Fruit fly (Drosophila melanogaster) whole organism, embryonic: ENCODE data around the gene Neto.
A peak's percentile ranks its signal among the peaks of the same experiment; 100 is the strongest.

Experiments used
- CG10147 ChIP-seq: fragments of 200-800 bp; sonication (Bioruptor generic); optimal IDR thresholded peaks from 2 replicates; lab custom pipeline; 2019; ENCODE audit warnings: missing biosample characterization, mild to moderate bottlenecking, missing genetic modification characterization, moderate library complexity
- CG10267 ChIP-seq: fragments of 200-800 bp; sonication (Bioruptor generic); optimal IDR thresholded peaks from 2 replicates; lab custom pipeline; 2018; ENCODE audit warnings: missing biosample characterization, mild to moderate bottlenecking, missing genetic modification characterization, moderate library complexity
- CG10366 ChIP-seq: fragments of 200-800 bp; sonication (Bioruptor generic); IDR thresholded peaks from 2 replicates; pipeline ENCODE4 v1.3.6; 2022; ENCODE audit warnings: missing biosample characterization, missing genetic modification characterization
- CG10431 ChIP-seq: fragments of 200-800 bp; sonication (Bioruptor generic); optimal IDR thresholded peaks from 3 replicates; lab custom pipeline; 2018; ENCODE audit warnings: missing biosample characterization, mild to moderate bottlenecking, missing genetic modification characterization
- CG11398 ChIP-seq: fragments of 200-800 bp; sonication (Bioruptor generic); optimal IDR thresholded peaks from 2 replicates; lab custom pipeline; 2016; ENCODE audit warnings: missing biosample characterization, missing genetic modification characterization
- CG12659 ChIP-seq: fragments of 200-800 bp; sonication (Bioruptor generic); optimal IDR thresholded peaks from 3 replicates; lab custom pipeline; 2017; ENCODE audit warnings: mild to moderate bottlenecking, missing biosample characterization, missing genetic modification reagents, missing genetic modification characterization
- CG13624 ChIP-seq: fragments of 200-800 bp; sonication (Bioruptor generic); optimal IDR thresholded peaks from 2 replicates; lab custom pipeline; 2016; ENCODE audit warnings: missing biosample characterization, missing genetic modification characterization
- CG13894 ChIP-seq: fragments of 200-800 bp; sonication (Bioruptor generic); optimal IDR thresholded peaks from 3 replicates; lab custom pipeline; 2018; ENCODE audit warnings: missing biosample characterization, mild to moderate bottlenecking, missing genetic modification characterization, moderate library complexity
- CG14050 ChIP-seq: fragments of 200-800 bp; sonication (Bioruptor generic); IDR thresholded peaks from 3 replicates; pipeline ENCODE4 v1.3.6; 2022; ENCODE audit warnings: missing biosample characterization, missing genetic modification characterization
- CG14860 ChIP-seq: fragments of 200-800 bp; sonication (Bioruptor generic); IDR thresholded peaks from 3 replicates; pipeline ENCODE4 v1.3.6; 2022; ENCODE audit warnings: missing biosample characterization, missing genetic modification characterization; ENCODE audit not compliant: partially characterized antibody
- CG15696 ChIP-seq: fragments of 200-800 bp; sonication (Bioruptor generic); optimal IDR thresholded peaks from 2 replicates; lab custom pipeline; 2019; ENCODE audit warnings: missing biosample characterization, mild to moderate bottlenecking, missing genetic modification characterization, moderate library complexity
- CG17359 ChIP-seq: fragments of 200-800 bp; sonication (Bioruptor generic); optimal IDR thresholded peaks from 3 replicates; lab custom pipeline; 2018; ENCODE audit warnings: missing biosample characterization, mild to moderate bottlenecking, missing genetic modification characterization, moderate library complexity
- CG17829 ChIP-seq: fragments of 200-800 bp; optimal IDR thresholded peaks from 2 replicates; lab custom pipeline; 2019; ENCODE audit warnings: missing biosample characterization, mild to moderate bottlenecking, missing genetic modification characterization, moderate library complexity
- CG18764 ChIP-seq: fragments of 200-800 bp; sonication (Bioruptor generic); optimal IDR thresholded peaks from 3 replicates; lab custom pipeline; 2016; ENCODE audit warnings: missing biosample characterization, missing genetic modification characterization
- CG2199 ChIP-seq: fragments of 200-800 bp; sonication (Bioruptor generic); IDR thresholded peaks from 3 replicates; pipeline ENCODE4 v1.3.6; 2022; ENCODE audit warnings: missing biosample characterization, missing genetic modification characterization
- CG3065 ChIP-seq: fragments of 200-800 bp; sonication (Bioruptor generic); optimal IDR thresholded peaks from 2 replicates; lab custom pipeline; 2016; ENCODE audit warnings: missing biosample characterization, missing genetic modification characterization
- CG3995 ChIP-seq: fragments of 200-800 bp; sonication (Bioruptor generic); optimal IDR thresholded peaks from 3 replicates; lab custom pipeline; 2016; ENCODE audit warnings: missing biosample characterization, missing genetic modification characterization
- CG5953 ChIP-seq: fragments of 200-800 bp; sonication (Bioruptor generic); IDR thresholded peaks from 2 replicates; pipeline ENCODE4 v1.3.6; 2022; ENCODE audit warnings: missing biosample characterization, missing genetic modification characterization
- CG6272 ChIP-seq: fragments of 200-800 bp; sonication (Bioruptor generic); IDR thresholded peaks from 2 replicates; pipeline ENCODE4 v1.3.6; 2022; ENCODE audit warnings: missing biosample characterization, missing genetic modification characterization
- CG7372 ChIP-seq: fragments of 200-800 bp; sonication (Bioruptor generic); IDR thresholded peaks from 2 replicates; pipeline ENCODE4 v1.3.6; 2022; ENCODE audit warnings: missing biosample characterization, missing genetic modification characterization
- CG9727 ChIP-seq: fragments of 200-800 bp; sonication (Bioruptor generic); optimal IDR thresholded peaks from 3 replicates; lab custom pipeline; 2017; ENCODE audit warnings: missing biosample characterization, mild to moderate bottlenecking, missing genetic modification characterization
- Elba2 ChIP-seq: fragments of 200-800 bp; sonication (Bioruptor generic); optimal IDR thresholded peaks from 3 replicates; lab custom pipeline; 2016; ENCODE audit warnings: missing biosample characterization, missing genetic modification characterization
- H15 ChIP-seq: fragments of 200-800 bp; sonication (Bioruptor generic); IDR thresholded peaks from 3 replicates; pipeline ENCODE4 v1.3.6; 2022; ENCODE audit warnings: missing biosample characterization, missing genetic modification characterization
- MBD-R2 ChIP-seq: fragments of 200-800 bp; sonication (Bioruptor generic); IDR thresholded peaks from 2 replicates; pipeline ENCODE4 v1.3.6; 2022; ENCODE audit warnings: missing biosample characterization, missing genetic modification characterization
- Med ChIP-seq: fragments of 200-800 bp; sonication (Bioruptor generic); peaks from one replicate; lab custom pipeline; 2016; ENCODE audit warnings: missing biosample characterization, missing genetic modification characterization, mild to moderate bottlenecking, inconsistent platforms, moderate library complexity
- Ptx1 ChIP-seq: fragments of 200-800 bp; sonication (Bioruptor generic); IDR thresholded peaks from 2 replicates; pipeline ENCODE4 v1.3.6; 2022; ENCODE audit warnings: missing biosample characterization, missing genetic modification characterization
- Rx ChIP-seq: fragments of 200-800 bp; sonication (Bioruptor generic); IDR thresholded peaks from 2 replicates; pipeline ENCODE4 v1.3.6; 2022; ENCODE audit warnings: missing biosample characterization, missing genetic modification characterization
- Ssrp ChIP-seq: fragments of 200-800 bp; sonication (Bioruptor generic); optimal IDR thresholded peaks from 2 replicates; lab custom pipeline; 2018; ENCODE audit warnings: missing biosample characterization, mild to moderate bottlenecking, missing genetic modification characterization, moderate library complexity
- amos ChIP-seq: fragments of 200-800 bp; sonication (Bioruptor generic); IDR thresholded peaks from 2 replicates; pipeline ENCODE4 v1.3.6; 2022; ENCODE audit warnings: missing biosample characterization, missing genetic modification characterization; ENCODE audit not compliant: partially characterized antibody
- bowl ChIP-seq: fragments of 200-800 bp; sonication (Bioruptor generic); IDR thresholded peaks from 2 replicates; pipeline ENCODE4 v1.3.6; 2022; ENCODE audit warnings: missing biosample characterization, missing genetic modification characterization
- br ChIP-seq: fragments of >200 bp; optimal IDR thresholded peaks from 2 replicates; lab custom pipeline; 2017
- ci ChIP-seq: fragments of 200-800 bp; sonication (Bioruptor generic); IDR thresholded peaks from 3 replicates; pipeline ENCODE4 v1.3.6; 2022; ENCODE audit warnings: missing biosample characterization, missing genetic modification characterization
- dm ChIP-seq: fragments of 200-800 bp; sonication (Bioruptor generic); optimal IDR thresholded peaks from 3 replicates; lab custom pipeline; 2016; ENCODE audit warnings: missing biosample characterization, missing genetic modification characterization
- emc ChIP-seq: fragments of 200-800 bp; sonication (Bioruptor generic); optimal IDR thresholded peaks from 2 replicates; lab custom pipeline; 2016; ENCODE audit warnings: missing biosample characterization, missing genetic modification characterization
- fd3F ChIP-seq: fragments of 200-800 bp; sonication (Bioruptor generic); optimal IDR thresholded peaks from 2 replicates; lab custom pipeline; 2018; ENCODE audit warnings: missing biosample characterization, mild to moderate bottlenecking, missing genetic modification characterization, moderate library complexity
- fd96Cb ChIP-seq: fragments of 200-800 bp; sonication (Bioruptor generic); optimal IDR thresholded peaks from 2 replicates; lab custom pipeline; 2018; ENCODE audit warnings: missing biosample characterization, mild to moderate bottlenecking, missing genetic modification characterization, moderate library complexity
- grau ChIP-seq: fragments of 200-800 bp; optimal IDR thresholded peaks from 3 replicates; lab custom pipeline; 2019; ENCODE audit warnings: missing biosample characterization, mild to moderate bottlenecking, missing genetic modification characterization, moderate library complexity
- gro ChIP-seq: fragments of 200-800 bp; sonication (Bioruptor generic); optimal IDR thresholded peaks from 2 replicates; lab custom pipeline; 2016; ENCODE audit warnings: missing biosample characterization, missing genetic modification characterization
- gt ChIP-seq: fragments of 200-800 bp; sonication (Bioruptor generic); IDR thresholded peaks from 2 replicates; pipeline ENCODE4 v1.3.6; 2022; ENCODE audit warnings: missing biosample characterization, missing genetic modification characterization
- jing ChIP-seq: fragments of 200-800 bp; sonication (Bioruptor generic); optimal IDR thresholded peaks from 2 replicates; lab custom pipeline; 2018; ENCODE audit warnings: missing biosample characterization, mild to moderate bottlenecking, missing genetic modification characterization
- kah ChIP-seq: fragments of 200-800 bp; sonication (Bioruptor generic); optimal IDR thresholded peaks from 2 replicates; lab custom pipeline; 2018; ENCODE audit warnings: missing biosample characterization, mild to moderate bottlenecking, missing genetic modification characterization
- lilli ChIP-seq: fragments of 200-800 bp; sonication (Bioruptor generic); optimal IDR thresholded peaks from 3 replicates; lab custom pipeline; 2016; ENCODE audit warnings: missing biosample characterization, missing genetic modification characterization
- nau ChIP-seq: fragments of 200-800 bp; sonication (Bioruptor generic); optimal IDR thresholded peaks from 3 replicates; lab custom pipeline; 2017; ENCODE audit warnings: missing biosample characterization, mild to moderate bottlenecking, missing genetic modification characterization, missing genetic modification reagents
- nerfin-1 ChIP-seq: fragments of 200-800 bp; sonication (Bioruptor generic); optimal IDR thresholded peaks from 3 replicates; lab custom pipeline; 2019; ENCODE audit warnings: missing biosample characterization, mild to moderate bottlenecking, missing genetic modification characterization, moderate library complexity
- pita ChIP-seq: fragments of 200-800 bp; sonication (Bioruptor generic); optimal IDR thresholded peaks from 2 replicates; lab custom pipeline; 2017; ENCODE audit warnings: missing biosample characterization, mild to moderate bottlenecking, missing genetic modification characterization
- scrt ChIP-seq: fragments of 200-800 bp; sonication (Bioruptor generic); optimal IDR thresholded peaks from 2 replicates; lab custom pipeline; 2018; ENCODE audit warnings: missing biosample characterization, mild to moderate bottlenecking, missing genetic modification characterization, moderate library complexity
- sd ChIP-seq: fragments of 200-800 bp; sonication (Bioruptor generic); optimal IDR thresholded peaks from 3 replicates; lab custom pipeline; 2018; ENCODE audit warnings: missing biosample characterization, mild to moderate bottlenecking, missing genetic modification characterization, moderate library complexity
- slbo ChIP-seq: fragments of 200-800 bp; sonication (Bioruptor generic); IDR thresholded peaks from 2 replicates; pipeline ENCODE4 v1.3.6; 2022; ENCODE audit warnings: missing biosample characterization, missing genetic modification characterization
- sr ChIP-seq: fragments of 200-800 bp; sonication (Bioruptor generic); IDR thresholded peaks from 3 replicates; pipeline ENCODE4 v1.3.6; 2022; ENCODE audit warnings: missing biosample characterization, missing genetic modification characterization
- stwl ChIP-seq: fragments of 200-800 bp; sonication (Bioruptor generic); optimal IDR thresholded peaks from 3 replicates; lab custom pipeline; 2018; ENCODE audit warnings: missing biosample characterization, mild to moderate bottlenecking, missing genetic modification characterization, moderate library complexity
- toy ChIP-seq: fragments of 200-800 bp; sonication (Bioruptor generic); IDR thresholded peaks from 2 replicates; pipeline ENCODE4 v1.3.6; 2022; ENCODE audit warnings: missing biosample characterization, missing genetic modification characterization
- zen2 ChIP-seq: fragments of 200-800 bp; sonication (Bioruptor generic); IDR thresholded peaks from 3 replicates; pipeline ENCODE4 v1.3.6; 2022; ENCODE audit warnings: missing biosample characterization, missing genetic modification characterization; ENCODE audit not compliant: partially characterized antibody

The Neto gene

DNA sequence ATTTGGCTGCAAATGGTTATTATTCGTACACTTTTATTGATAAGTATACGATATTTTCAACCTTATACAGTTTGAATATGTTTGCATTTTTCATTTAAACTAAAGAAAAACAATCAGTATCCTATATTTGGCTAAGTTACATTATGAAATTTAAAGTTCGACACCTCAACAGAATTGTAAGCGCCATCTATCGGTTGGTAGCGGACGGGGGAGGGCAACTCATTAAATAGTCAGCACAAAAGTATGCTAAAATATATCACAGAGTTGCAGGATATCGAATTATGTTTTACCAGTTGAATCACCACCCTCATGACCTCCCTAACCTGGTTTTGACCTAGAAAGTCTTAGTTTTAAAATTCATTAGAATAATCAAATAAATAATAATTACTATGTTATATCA is 44.5 kb upstream of the Neto start (continued):
- TF ChIP-seq CG10147 (GFP tag; lab: Kevin White, UChicago) (no peak), lilli (no peak), bowl (GFP tag; lab: Robert Waterston, UW) (no peak), emc (GFP tag; lab: Kevin White, UChicago) (no peak), zen2 (GFP tag; lab: Robert Waterston, UW) (no peak), CG15696 (no peak), gt (GFP tag; lab: Robert Waterston, UW) (no peak), CG7372 (GFP tag; lab: Robert Waterston, UW) (no peak), nau (GFP tag; lab: Kevin White, UChicago) (no peak), grau (tag; lab: Kevin White, UChicago) (no peak), CG14050 (GFP tag; lab: Robert Waterston, UW) (no peak), ci (GFP tag; lab: Robert Waterston, UW) (peak; percentile 42; the same call in 1 of the 3 replicates), Ptx1 (no peak), CG10431 (GFP tag; lab: Kevin White, UChicago) (no peak), CG12659 (no peak), amos (no peak), CG17359 (tag; lab: Kevin White, UChicago) (no peak), CG17829 (tag; lab: Kevin White, UChicago) (no peak), kah (GFP tag; lab: Kevin White, UChicago) (peak; percentile 2), H15 (GFP tag; lab: Robert Waterston, UW) (0 out of 3 replicates have a peak, but pooled peaks have one; percentile 24), Rx (GFP tag; lab: Robert Waterston, UW) (no peak), fd96Cb (tag; lab: Kevin White, UChicago) (no peak), CG5953 (no peak), dm (no peak), CG2199 (peak; percentile 10; the same call in 1 of the 3 replicates), gro (peak; percentile 37), CG10366 (no peak), sr (GFP tag; lab: Robert Waterston, UW) (no peak), CG18764 (GFP tag; lab: Kevin White, UChicago) (no peak), Elba2 (GFP tag; lab: Kevin White, UChicago) (no peak), br (lab: Kevin White, UChicago) (no peak), CG3065 (GFP tag; lab: Kevin White, UChicago) (no peak), CG6272 (GFP tag; lab: Robert Waterston, UW) (no peak), MBD-R2 (GFP tag; lab: Robert Waterston, UW) (no peak), toy (GFP tag; lab: Robert Waterston, UW) (no peak), stwl (no peak), slbo (GFP tag; lab: Robert Waterston, UW) (no peak), pita (GFP tag; lab: Kevin White, UChicago) (peak; percentile 32), CG9727 (no peak), sd (tag; lab: Kevin White, UChicago) (no peak), Med (GFP tag; lab: Kevin White, UChicago) (peak; percentile 94), jing (GFP tag; lab: Kevin White, UChicago) (no peak), fd3F (no peak), CG10267 (tag; lab: Kevin White, UChicago) (peak; percentile 2), CG14860 (GFP tag; lab: Robert Waterston, UW) (no peak), Ssrp (tag; lab: Kevin White, UChicago) (no peak), CG13624 (GFP tag; lab: Kevin White, UChicago) (peak; percentile 9), nerfin-1 (tag; lab: Kevin White, UChicago) (no peak), CG3995 (GFP tag; lab: Kevin White, UChicago) (no peak), scrt (GFP tag; lab: Kevin White, UChicago) (no peak), CG11398 (GFP tag; lab: Kevin White, UChicago) (no peak), CG13894 (tag; lab: Kevin White, UChicago) (no peak)
